Fruit fly (Drosophila melanogaster) whole organism, wandering third instar larva: Measurements from ENCODE around the gene CG12951.

Source experiments
- Abd-B ChIP-seq: fragments of >200 bp; optimal IDR thresholded peaks from 2 replicates; lab custom pipeline; 2017; ENCODE audit warnings: missing biosample characterization, missing genetic modification characterization
- CG32264 ChIP-seq: fragments of 200-800 bp; sonication (Bioruptor generic); optimal IDR thresholded peaks from 2 replicates; lab custom pipeline; 2016; ENCODE audit warnings: missing biosample characterization, missing genetic modification characterization
- CG9705 ChIP-seq: fragments of 200-800 bp; sonication (Bioruptor generic); optimal IDR thresholded peaks from 2 replicates; lab custom pipeline; 2018; ENCODE audit warnings: missing biosample characterization, mild to moderate bottlenecking, missing genetic modification characterization
- CrebA ChIP-seq: fragments of 200-800 bp; sonication (Bioruptor generic); optimal IDR thresholded peaks from 2 replicates; lab custom pipeline; 2016; ENCODE audit warnings: missing biosample characterization, mild to moderate bottlenecking, missing genetic modification characterization, borderline replicate concordance
- Dfd ChIP-seq: fragments of >200 bp; optimal IDR thresholded peaks from 2 replicates; lab custom pipeline; 2017; ENCODE audit warnings: missing biosample characterization, missing genetic modification characterization
- Dif ChIP-seq: fragments of 200-275, 200-300 bp; sonication (Bioruptor generic); optimal IDR thresholded peaks from 2 replicates; lab custom pipeline; 2018; ENCODE audit warnings: missing biosample characterization, missing genetic modification characterization; ENCODE audit not compliant: partially characterized antibody
- GATAd ChIP-seq: sonication (Bioruptor generic); optimal IDR thresholded peaks from 2 replicates; lab custom pipeline; 2016; ENCODE audit warnings: missing biosample characterization, missing genetic modification characterization
- HLH106 ChIP-seq: fragments of 200-800 bp; optimal IDR thresholded peaks from 3 replicates; lab custom pipeline; 2019; ENCODE audit warnings: missing biosample characterization, mild to moderate bottlenecking, missing genetic modification characterization, moderate library complexity
- Hnf4 ChIP-seq: fragments of 200-800 bp; sonication (Bioruptor generic); optimal IDR thresholded peaks from 2 replicates; lab custom pipeline; 2016; ENCODE audit warnings: missing biosample characterization, mild to moderate bottlenecking, missing genetic modification characterization
- Hr83 ChIP-seq: fragments of 200-300 bp; sonication (Bioruptor generic); optimal IDR thresholded peaks from 2 replicates; lab custom pipeline; 2016; ENCODE audit warnings: missing biosample characterization, mild to moderate bottlenecking, missing genetic modification characterization, moderate library complexity; ENCODE audit not compliant: poor library complexity, severe bottlenecking
- Jra ChIP-seq: sonication (Bioruptor generic); optimal IDR thresholded peaks from 2 replicates; lab custom pipeline; 2016; ENCODE audit warnings: missing biosample characterization, missing genetic modification characterization
- Myc ChIP-seq: fragments of >200 bp; optimal IDR thresholded peaks from 2 replicates; lab custom pipeline; 2017
- N ChIP-seq: fragments of >200 bp; optimal IDR thresholded peaks from 2 replicates; lab custom pipeline; 2018; ENCODE audit warnings: missing biosample characterization, missing external identifiers, missing genetic modification characterization
- OdsH ChIP-seq: fragments of 200-800 bp; sonication (Bioruptor generic); optimal IDR thresholded peaks from 2 replicates; lab custom pipeline; 2016; ENCODE audit warnings: missing biosample characterization, mild to moderate bottlenecking, missing genetic modification characterization
- Rel ChIP-seq, 2 experiments: fragments of 200-800 bp; sonication (Bioruptor generic) in 1 of 2; optimal IDR thresholded peaks; 2 replicates in 1 of 2; 3 replicates in 1 of 2; lab custom pipeline; 2016 to 2019; ENCODE audit warnings: mild to moderate bottlenecking in 2 of 2, missing biosample characterization in 2 of 2, missing genetic modification characterization in 2 of 2, moderate library complexity in 1 of 2
- Sp1 ChIP-seq: fragments of 200-800 bp; sonication (Bioruptor generic); optimal IDR thresholded peaks from 3 replicates; lab custom pipeline; 2019; ENCODE audit warnings: missing biosample characterization, mild to moderate bottlenecking, missing genetic modification characterization, moderate library complexity
- Vsx2 ChIP-seq: fragments of 200-300, 225-300 bp; sonication (Bioruptor generic); optimal IDR thresholded peaks from 2 replicates; lab custom pipeline; 2018; ENCODE audit warnings: missing biosample characterization, missing genetic modification characterization; ENCODE audit not compliant: partially characterized antibody
- br ChIP-seq: fragments of 200-800 bp; sonication (Bioruptor generic); optimal IDR thresholded peaks from 2 replicates; lab custom pipeline; 2016; ENCODE audit warnings: missing biosample characterization, missing genetic modification characterization
- dl ChIP-seq, 2 experiments: fragments of 175-275, 200-275 bp in 1 of 2; fragments of 200-275 bp in 1 of 2; sonication (Bioruptor generic); optimal IDR thresholded peaks; lab custom pipeline; 2018; ENCODE audit warnings: mild to moderate bottlenecking in 2 of 2, missing biosample characterization in 2 of 2, missing genetic modification characterization in 2 of 2, moderate library complexity in 2 of 2; ENCODE audit not compliant: partially characterized antibody in 2 of 2, insufficient read depth in 1 of 2
- dmrt93B ChIP-seq: fragments of 200-800 bp; sonication (Bioruptor generic); optimal IDR thresholded peaks from 2 replicates; lab custom pipeline; 2018; ENCODE audit warnings: missing biosample characterization, mild to moderate bottlenecking, missing genetic modification characterization
- ey ChIP-seq: fragments of 200-800 bp; sonication (Bioruptor generic); optimal IDR thresholded peaks from 2 replicates; lab custom pipeline; 2016; ENCODE audit warnings: missing biosample characterization, missing genetic modification characterization
- foxo ChIP-seq, 2 experiments: fragments of 200-800 bp; sonication (Bioruptor generic); optimal IDR thresholded peaks; 2 replicates in 1 of 2; 3 replicates in 1 of 2; lab custom pipeline; 2016 to 2017; ENCODE audit warnings: missing biosample characterization in 2 of 2, missing genetic modification characterization in 2 of 2
- fru ChIP-seq: fragments of 200-800 bp; sonication (Bioruptor generic); optimal IDR thresholded peaks from 3 replicates; lab custom pipeline; 2016; ENCODE audit warnings: missing biosample characterization, mild to moderate bottlenecking, missing genetic modification characterization
- jim ChIP-seq: fragments of 175-275, 200-325 bp; sonication (Bioruptor generic); optimal IDR thresholded peaks from 2 replicates; lab custom pipeline; 2016; ENCODE audit warnings: missing biosample characterization, mild to moderate bottlenecking, missing genetic modification characterization
- lola ChIP-seq: fragments of >200 bp; optimal IDR thresholded peaks from 2 replicates; lab custom pipeline; 2017; ENCODE audit warnings: missing biosample characterization, missing genetic modification characterization
- pan ChIP-seq: fragments of >200 bp; optimal IDR thresholded peaks from 2 replicates; lab custom pipeline; 2017
- psq ChIP-seq: fragments of 200-800 bp; sonication (Bioruptor generic); optimal IDR thresholded peaks from 3 replicates; lab custom pipeline; 2017; ENCODE audit warnings: missing biosample characterization, mild to moderate bottlenecking, missing genetic modification characterization, moderate library complexity
- rgr ChIP-seq: fragments of 200-800 bp; sonication (Bioruptor generic); optimal IDR thresholded peaks from 3 replicates; lab custom pipeline; 2016; ENCODE audit warnings: missing biosample characterization, mild to moderate bottlenecking, missing genetic modification characterization
- sv ChIP-seq: fragments of 200-800 bp; sonication (Bioruptor generic); optimal IDR thresholded peaks from 3 replicates; lab custom pipeline; 2016; ENCODE audit warnings: missing biosample characterization, missing genetic modification characterization
- tai ChIP-seq: sonication (Bioruptor generic); optimal IDR thresholded peaks from 2 replicates; lab custom pipeline; 2016; ENCODE audit warnings: missing biosample characterization, missing genetic modification characterization
- woc ChIP-seq: sonication (Bioruptor generic); optimal IDR thresholded peaks from 2 replicates; lab custom pipeline; 2016; ENCODE audit warnings: missing biosample characterization, mild to moderate bottlenecking, missing genetic modification characterization

The CG12951 gene

dm6 chr3R:9337402-9338254, 7.5 kb upstream of the CG12951 start:
- TF ChIP-seq CG9705 (no peak), Rel (GFP tag; optimal IDR thresholded peaks at IDR 0.05; lab: Kevin White, UChicago) (no peak), Rel (tag; optimal IDR thresholded peaks at IDR 0.05; lab: Kevin White, UChicago) (peak; percentile 94)

DNA sequence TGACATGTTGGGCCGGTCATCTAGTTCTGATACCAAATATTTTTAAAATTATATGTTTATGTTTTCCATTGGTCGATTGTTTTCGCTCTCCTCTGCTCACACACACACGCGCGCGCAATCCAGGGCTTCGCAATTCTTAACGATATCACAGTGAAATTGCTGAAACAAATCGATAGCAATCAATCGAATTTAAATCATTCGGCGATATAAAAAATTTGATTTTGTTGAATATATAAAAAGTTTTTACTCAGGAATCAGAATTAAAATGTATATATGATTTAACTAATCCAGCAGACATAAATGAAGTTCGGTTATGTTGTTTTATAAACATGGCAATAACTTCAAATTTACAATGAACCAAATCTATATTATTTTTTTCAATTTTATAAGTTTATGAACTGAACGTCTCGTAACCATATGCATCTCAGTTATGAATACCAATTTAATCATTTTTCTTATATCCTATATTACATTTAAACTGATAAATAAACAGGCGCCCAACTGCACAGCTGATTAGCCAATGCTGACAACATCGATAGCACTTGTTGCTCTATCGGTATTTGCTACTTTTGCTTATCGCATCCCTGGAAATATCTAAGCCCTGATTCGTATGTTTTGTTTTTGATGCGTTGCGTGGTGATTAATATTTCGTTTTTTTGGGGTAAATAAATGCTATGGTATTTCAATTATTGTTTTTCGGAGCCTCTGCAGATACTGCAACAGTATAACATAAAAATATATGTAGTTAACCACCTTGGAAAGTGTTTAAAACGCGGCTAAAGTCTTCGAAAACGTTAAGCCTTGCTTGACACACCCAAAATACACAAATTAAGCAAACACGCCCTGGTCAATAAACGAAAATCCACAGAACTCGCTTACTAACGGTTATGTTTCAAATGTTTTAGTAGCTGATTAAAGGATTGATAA, 4.7 kb upstream of the CG12951 start, which contains the start of the genes Aduk and pasi2:
Gene Aduk, minus strand, starts transcription at position 123 of the 927 bp plus-strand sequence.
Gene pasi2, plus strand, starts transcription at position 579 of the 927 bp plus-strand sequence.
- TF ChIP-seq tai (peak; percentile 5), GATAd (GFP tag; lab: Kevin White, UChicago) (no peak), CG32264 (no peak), sv (no peak), pan (lab: Kevin White, UChicago) (no peak), HLH106 (tag; lab: Kevin White, UChicago) (peak; percentile 15), CG9705 (no peak), Jra (GFP tag; lab: Kevin White, UChicago) (no peak), Sp1 (GFP tag; lab: Kevin White, UChicago) (peak; percentile 33), Dif (no peak), Hnf4 (GFP tag; lab: Kevin White, UChicago) (peak; percentile 43), psq (GFP tag; lab: Kevin White, UChicago) (peak; percentile 7), rgr (GFP tag; lab: Kevin White, UChicago) (peak; percentile 20), Abd-B (GFP tag; lab: Kevin White, UChicago) (no peak), Rel (GFP tag; optimal IDR thresholded peaks at IDR 0.05; lab: Kevin White, UChicago) (no peak), Rel (tag; optimal IDR thresholded peaks at IDR 0.05; lab: Kevin White, UChicago) (peak; percentile 13), lola (no peak), ey (GFP tag; lab: Kevin White, UChicago) (no peak), CrebA (no peak), Hr83 (GFP tag; lab: Kevin White, UChicago) (no peak), OdsH (GFP tag; lab: Kevin White, UChicago) (peak; percentile 3), Myc (lab: Kevin White, UChicago) (no peak), Dfd (GFP tag; lab: Kevin White, UChicago) (no peak), foxo (GFP tag; optimal IDR thresholded peaks at IDR 0.05; lab: Kevin White, UChicago) (no peak), Vsx2 (GFP tag; lab: Kevin White, UChicago) (peak; percentile 2), N (no peak), dmrt93B (no peak), br (no peak), fru (GFP tag; lab: Kevin White, UChicago) (no peak), dl (GFP tag; optimal IDR thresholded peaks at IDR 0.05; lab: Kevin White, UChicago; ENCODE audit: insufficient read depth in 1 of 2, partially characterized antibody in 2 of 2) (no peak), woc (GFP tag; lab: Kevin White, UChicago) (peak; percentile 40)

dm6 chr3R:9331861-9332260, 1.7 kb upstream of the CG12951 start, which contains the start of gene CG16749:
TSS of gene CG16749 (minus strand) at chr3R:9331885.
- TF ChIP-seq Hnf4 (GFP tag; lab: Kevin White, UChicago) (no peak), CG9705 (no peak), N (no peak), Rel (GFP tag; optimal IDR thresholded peaks at IDR 0.05; lab: Kevin White, UChicago) (no peak), Rel (tag; optimal IDR thresholded peaks at IDR 0.05; lab: Kevin White, UChicago) (no peak), jim (GFP tag; lab: Kevin White, UChicago) (no peak), Dfd (GFP tag; lab: Kevin White, UChicago) (no peak), CG32264 (no peak), Vsx2 (GFP tag; lab: Kevin White, UChicago) (no peak), tai (no peak), woc (GFP tag; lab: Kevin White, UChicago) (no peak), Sp1 (GFP tag; lab: Kevin White, UChicago) (no peak), fru (GFP tag; lab: Kevin White, UChicago) (no peak), ey (GFP tag; lab: Kevin White, UChicago) (no peak), foxo (GFP tag; optimal IDR thresholded peaks at IDR 0.05; lab: Kevin White, UChicago) (no peak)
